Fruit fly (Drosophila melanogaster) whole organism, embryonic: ENCODE data around the gene hgo.
A peak's percentile ranks its signal among the peaks of the same experiment; 100 is the strongest.

Source experiments
- CG12236 ChIP-seq: fragments of 200-800 bp; sonication (Bioruptor generic); optimal IDR thresholded peaks from 2 replicates; lab custom pipeline; 2016; ENCODE audit warnings: missing biosample characterization, missing genetic modification characterization
- CG13894 ChIP-seq: fragments of 200-800 bp; sonication (Bioruptor generic); optimal IDR thresholded peaks from 3 replicates; lab custom pipeline; 2018; ENCODE audit warnings: missing biosample characterization, mild to moderate bottlenecking, missing genetic modification characterization, moderate library complexity
- CG14667 ChIP-seq: fragments of 200-800 bp; sonication (Bioruptor generic); IDR thresholded peaks from 2 replicates; pipeline ENCODE4 v1.3.6; 2022; ENCODE audit warnings: missing biosample characterization, missing genetic modification characterization
- CG14710 ChIP-seq: fragments of 200-800 bp; sonication (Bioruptor generic); optimal IDR thresholded peaks from 3 replicates; lab custom pipeline; 2019; ENCODE audit warnings: missing biosample characterization, mild to moderate bottlenecking, missing genetic modification characterization, moderate library complexity
- CG15514 ChIP-seq: fragments of 200-800 bp; sonication (Bioruptor generic); optimal IDR thresholded peaks from 3 replicates; lab custom pipeline; 2017; ENCODE audit warnings: missing biosample characterization, missing genetic modification characterization, mild to moderate bottlenecking, moderate library complexity, missing genetic modification reagents
- CG16863 ChIP-seq: fragments of 200-800 bp; sonication (Bioruptor generic); optimal IDR thresholded peaks from 3 replicates; lab custom pipeline; 2016; ENCODE audit warnings: missing biosample characterization, missing genetic modification characterization
- CG17359 ChIP-seq: fragments of 200-800 bp; sonication (Bioruptor generic); optimal IDR thresholded peaks from 3 replicates; lab custom pipeline; 2018; ENCODE audit warnings: missing biosample characterization, mild to moderate bottlenecking, missing genetic modification characterization, moderate library complexity
- CG2199 ChIP-seq: fragments of 200-800 bp; sonication (Bioruptor generic); IDR thresholded peaks from 3 replicates; pipeline ENCODE4 v1.3.6; 2022; ENCODE audit warnings: missing biosample characterization, missing genetic modification characterization
- CG3065 ChIP-seq: fragments of 200-800 bp; sonication (Bioruptor generic); optimal IDR thresholded peaks from 2 replicates; lab custom pipeline; 2016; ENCODE audit warnings: missing biosample characterization, missing genetic modification characterization
- CG31365 ChIP-seq: fragments of 200-800 bp; sonication (Bioruptor generic); optimal IDR thresholded peaks from 2 replicates; lab custom pipeline; 2018; ENCODE audit warnings: missing biosample characterization, mild to moderate bottlenecking, missing genetic modification characterization
- CG33557 ChIP-seq: fragments of 200-800 bp; sonication (Bioruptor generic); optimal IDR thresholded peaks from 2 replicates; lab custom pipeline; 2019; ENCODE audit warnings: missing biosample characterization, mild to moderate bottlenecking, missing genetic modification characterization, moderate library complexity
- CG6272 ChIP-seq: fragments of 200-800 bp; sonication (Bioruptor generic); IDR thresholded peaks from 2 replicates; pipeline ENCODE4 v1.3.6; 2022; ENCODE audit warnings: missing biosample characterization, missing genetic modification characterization
- CG6654 ChIP-seq: fragments of 200-800 bp; sonication (Bioruptor generic); optimal IDR thresholded peaks from 2 replicates; lab custom pipeline; 2017; ENCODE audit warnings: missing biosample characterization, mild to moderate bottlenecking, missing genetic modification characterization
- CG6689 ChIP-seq: fragments of 200-800 bp; sonication (Bioruptor generic); IDR thresholded peaks from 2 replicates; pipeline ENCODE4 v1.3.6; 2022; ENCODE audit warnings: missing biosample characterization, missing genetic modification characterization
- CG8478 ChIP-seq: fragments of >200 bp; optimal IDR thresholded peaks from 2 replicates; lab custom pipeline; 2018
- CG8924 ChIP-seq: fragments of 200-800 bp; optimal IDR thresholded peaks from 3 replicates; lab custom pipeline; 2019; ENCODE audit warnings: missing biosample characterization, mild to moderate bottlenecking, missing genetic modification characterization, moderate library complexity
- CG9797 ChIP-seq: fragments of 200-800 bp; sonication (Bioruptor generic); optimal IDR thresholded peaks from 3 replicates; lab custom pipeline; 2018; ENCODE audit warnings: missing biosample characterization, mild to moderate bottlenecking, missing genetic modification characterization
- Dip3 ChIP-seq: fragments of 200-800 bp; sonication (Bioruptor generic); optimal IDR thresholded peaks from 3 replicates; lab custom pipeline; 2016; ENCODE audit warnings: missing biosample characterization, missing genetic modification characterization
- Dref ChIP-seq: fragments of 200-800 bp; sonication (Bioruptor generic); IDR thresholded peaks from 2 replicates; pipeline ENCODE4 v1.3.6; 2022; ENCODE audit warnings: missing biosample characterization, missing genetic modification characterization
- HHEX ChIP-seq: fragments of 200-800 bp; sonication (Bioruptor generic); optimal IDR thresholded peaks from 3 replicates; lab custom pipeline; 2017; ENCODE audit warnings: missing biosample characterization, mild to moderate bottlenecking, missing genetic modification characterization, missing genetic modification reagents
- Hr51 ChIP-seq, 2 experiments: fragments of 200-800 bp; sonication (Bioruptor generic); optimal IDR thresholded peaks; 2 replicates in 1 of 2; 3 replicates in 1 of 2; lab custom pipeline; 2016 to 2018; ENCODE audit warnings: missing biosample characterization in 2 of 2, missing genetic modification characterization in 2 of 2, mild to moderate bottlenecking in 1 of 2, moderate library complexity in 1 of 2
- Lhr ChIP-seq: fragments of 200-800 bp; sonication (Bioruptor generic); optimal IDR thresholded peaks from 3 replicates; lab custom pipeline; 2017; ENCODE audit warnings: mild to moderate bottlenecking, missing biosample characterization, missing genetic modification reagents, missing genetic modification characterization
- MBD-R2 ChIP-seq: fragments of 200-800 bp; sonication (Bioruptor generic); IDR thresholded peaks from 2 replicates; pipeline ENCODE4 v1.3.6; 2022; ENCODE audit warnings: missing biosample characterization, missing genetic modification characterization
- Meics ChIP-seq: fragments of 200-800 bp; sonication (Bioruptor generic); optimal IDR thresholded peaks from 2 replicates; lab custom pipeline; 2017; ENCODE audit warnings: missing biosample characterization, mild to moderate bottlenecking, missing genetic modification characterization
- NC2β ChIP-seq: fragments of 200-800 bp; sonication (Bioruptor generic); optimal IDR thresholded peaks from 2 replicates; lab custom pipeline; 2016; ENCODE audit warnings: missing biosample characterization, missing genetic modification characterization
- Ptx1 ChIP-seq: fragments of 200-800 bp; sonication (Bioruptor generic); IDR thresholded peaks from 2 replicates; pipeline ENCODE4 v1.3.6; 2022; ENCODE audit warnings: missing biosample characterization, missing genetic modification characterization
- Scr ChIP-seq: fragments of 200-800 bp; sonication (Bioruptor generic); IDR thresholded peaks from 2 replicates; pipeline ENCODE4 v1.3.6; 2022; ENCODE audit warnings: missing biosample characterization, missing genetic modification characterization; ENCODE audit not compliant: partially characterized antibody
- amos ChIP-seq: fragments of 200-800 bp; sonication (Bioruptor generic); IDR thresholded peaks from 2 replicates; pipeline ENCODE4 v1.3.6; 2022; ENCODE audit warnings: missing biosample characterization, missing genetic modification characterization; ENCODE audit not compliant: partially characterized antibody
- crp ChIP-seq, 2 experiments: fragments of 200-800 bp; sonication (Bioruptor generic); optimal IDR thresholded peaks; 2 replicates in 1 of 2; 3 replicates in 1 of 2; lab custom pipeline; 2017; ENCODE audit warnings: missing biosample characterization in 2 of 2, missing genetic modification characterization in 2 of 2, mild to moderate bottlenecking in 1 of 2, moderate library complexity in 1 of 2
- dimm ChIP-seq: fragments of 200-800 bp; sonication (Bioruptor generic); IDR thresholded peaks from 2 replicates; pipeline ENCODE4 v1.3.6; 2022; ENCODE audit warnings: missing biosample characterization, missing genetic modification characterization
- fd64A ChIP-seq: fragments of 200-800 bp; sonication (Bioruptor generic); optimal IDR thresholded peaks from 3 replicates; lab custom pipeline; 2018; ENCODE audit warnings: missing biosample characterization, mild to moderate bottlenecking, missing genetic modification characterization
- fu2 ChIP-seq: fragments of 200-800 bp; sonication (Bioruptor generic); optimal IDR thresholded peaks from 2 replicates; lab custom pipeline; 2016; ENCODE audit warnings: missing biosample characterization, missing genetic modification characterization
- gfzf ChIP-seq: fragments of 200-800 bp; sonication (Bioruptor generic); optimal IDR thresholded peaks from 2 replicates; lab custom pipeline; 2016; ENCODE audit warnings: missing biosample characterization, mild to moderate bottlenecking, missing genetic modification characterization, moderate library complexity
- hbn ChIP-seq: fragments of 200-800 bp; sonication (Bioruptor generic); IDR thresholded peaks from 2 replicates; pipeline ENCODE4 v1.3.6; 2022; ENCODE audit warnings: missing biosample characterization, missing genetic modification characterization; ENCODE audit not compliant: partially characterized antibody
- her ChIP-seq: fragments of 200-800 bp; sonication (Bioruptor generic); optimal IDR thresholded peaks from 2 replicates; lab custom pipeline; 2016; ENCODE audit warnings: missing biosample characterization, missing genetic modification characterization
- jing ChIP-seq: fragments of 200-800 bp; sonication (Bioruptor generic); optimal IDR thresholded peaks from 2 replicates; lab custom pipeline; 2018; ENCODE audit warnings: missing biosample characterization, mild to moderate bottlenecking, missing genetic modification characterization
- kni ChIP-seq: fragments of 200-800 bp; sonication (Bioruptor generic); optimal IDR thresholded peaks from 3 replicates; lab custom pipeline; 2017; ENCODE audit warnings: mild to moderate bottlenecking, missing biosample characterization, missing genetic modification reagents, missing genetic modification characterization
- lab ChIP-seq: fragments of 200-800 bp; sonication (Bioruptor generic); optimal IDR thresholded peaks from 3 replicates; lab custom pipeline; 2017; ENCODE audit warnings: missing biosample characterization, missing genetic modification characterization, mild to moderate bottlenecking, moderate library complexity, missing genetic modification reagents
- lola ChIP-seq, 3 experiments: fragments of >200 bp in 2 of 3; fragments of 200-800 bp in 1 of 3; sonication (Bioruptor generic) in 1 of 3; optimal IDR thresholded peaks; 2 replicates each; lab custom pipeline; 2017 to 2019; ENCODE audit warnings: missing biosample characterization in 3 of 3, missing genetic modification characterization in 3 of 3, mild to moderate bottlenecking in 1 of 3, moderate library complexity in 1 of 3
- rib ChIP-seq: fragments of 200-800 bp; sonication (Bioruptor generic); IDR thresholded peaks from 2 replicates; pipeline ENCODE4 v1.3.6; 2022; ENCODE audit warnings: missing biosample characterization, missing genetic modification characterization
- sc ChIP-seq, 3 experiments: fragments of >200 bp in 2 of 3; fragments of 200-800 bp in 1 of 3; sonication (Bioruptor generic) in 1 of 3; optimal IDR thresholded peaks; 2 replicates in 2 of 3; 3 replicates in 1 of 3; lab custom pipeline; 2017; ENCODE audit warnings: mild to moderate bottlenecking in 1 of 3, missing biosample characterization in 1 of 3, missing genetic modification characterization in 1 of 3, missing genetic modification reagents in 1 of 3
- slou ChIP-seq: fragments of 200-800 bp; sonication (Bioruptor generic); optimal IDR thresholded peaks from 3 replicates; lab custom pipeline; 2016; ENCODE audit warnings: missing biosample characterization, missing genetic modification characterization
- so ChIP-seq: fragments of 200-800 bp; sonication (Bioruptor generic); IDR thresholded peaks from 3 replicates; pipeline ENCODE4 v1.3.6; 2022; ENCODE audit warnings: missing biosample characterization, missing genetic modification characterization
- tgo ChIP-seq: fragments of 200-800 bp; sonication (Bioruptor generic); IDR thresholded peaks from 3 replicates; pipeline ENCODE4 v1.3.6; 2022; ENCODE audit warnings: missing biosample characterization, missing genetic modification characterization
- trh ChIP-seq: fragments of 200-800 bp; sonication (Bioruptor generic); optimal IDR thresholded peaks from 2 replicates; lab custom pipeline; 2016; ENCODE audit warnings: missing biosample characterization, missing genetic modification characterization
- tx ChIP-seq: fragments of 200-800 bp; sonication (Bioruptor generic); optimal IDR thresholded peaks from 2 replicates; lab custom pipeline; 2016; ENCODE audit warnings: missing biosample characterization, missing genetic modification characterization
- vnd ChIP-seq: fragments of 200-800 bp; sonication (Bioruptor generic); IDR thresholded peaks from 3 replicates; pipeline ENCODE4 v1.3.6; 2022; ENCODE audit warnings: missing biosample characterization, missing genetic modification characterization; ENCODE audit not compliant: partially characterized antibody

hgo gene

DNA sequence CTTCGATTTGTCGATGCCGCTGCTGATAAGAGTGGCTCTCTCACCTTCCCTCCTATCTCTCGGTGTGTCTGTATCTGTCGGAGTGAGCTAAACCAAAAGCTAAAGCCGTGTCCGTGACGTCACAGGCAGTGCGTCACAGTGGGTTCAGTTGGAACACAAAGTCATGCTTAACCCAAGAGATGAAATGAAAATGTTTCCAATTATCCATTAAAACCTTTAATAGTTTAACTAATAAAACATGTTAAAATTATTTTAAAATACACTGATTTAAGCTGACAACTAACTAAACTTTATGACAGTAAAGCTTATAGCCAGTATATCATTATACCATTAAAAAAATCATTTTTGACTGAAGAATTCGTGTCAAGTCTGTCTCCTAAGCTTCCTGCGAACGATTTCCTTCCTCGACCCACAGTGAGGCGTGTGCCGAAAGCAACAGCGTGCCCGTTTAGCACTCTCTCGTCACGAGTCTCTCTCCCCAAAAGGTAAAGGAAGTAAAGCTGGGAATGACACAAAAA is 23.1 kb upstream of the hgo start, which contains the start of gene Idua (continued):
- TF ChIP-seq Dip3 (GFP tag; lab: Kevin White, UChicago) (peak; percentile 57), CG12236 (GFP tag; lab: Kevin White, UChicago) (no peak), CG6272 (GFP tag; lab: Robert Waterston, UW) (no peak), Lhr (GFP tag; lab: Kevin White, UChicago) (no peak), CG3065 (GFP tag; lab: Kevin White, UChicago) (no peak), CG8478 (lab: Kevin White, UChicago) (no peak), HHEX (GFP tag; lab: Kevin White, UChicago) (peak; percentile 70), dimm (GFP tag; lab: Robert Waterston, UW) (no peak), NC2β (no peak), kni (GFP tag; lab: Kevin White, UChicago) (no peak), lab (GFP tag; lab: Kevin White, UChicago) (no peak), sc (optimal IDR thresholded peaks at IDR 0.05; lab: Kevin White, UChicago) (no peak), sc (GFP tag; optimal IDR thresholded peaks at IDR 0.05; lab: Kevin White, UChicago) (peak; percentile 17), tx (GFP tag; lab: Kevin White, UChicago) (no peak), amos (GFP tag; lab: Robert Waterston, UW) (no peak), CG8924 (tag; lab: Kevin White, UChicago) (peak; percentile 81), CG31365 (no peak), Meics (GFP tag; lab: Kevin White, UChicago) (peak; percentile 93), CG33557 (GFP tag; lab: Kevin White, UChicago) (no peak), her (GFP tag; lab: Kevin White, UChicago) (no peak), jing (no peak), CG2199 (no peak), tgo (peak; percentile 57), lola (GFP tag; optimal IDR thresholded peaks at IDR 0.05; lab: Kevin White, UChicago) (peak in 1 of 3 experiments; percentile 36), CG13894 (tag; lab: Kevin White, UChicago) (peak; percentile 22), hbn (GFP tag; lab: Robert Waterston, UW) (no peak), fu2 (GFP tag; lab: Kevin White, UChicago) (no peak), so (GFP tag; lab: Robert Waterston, UW) (peak; percentile 61; the same call in 1 of the 3 replicates), CG6689 (peak; percentile 74), CG17359 (tag; lab: Kevin White, UChicago) (peak; percentile 69), vnd (no peak)
- TF ChIP-seq, all 482 proteins: peak for 217

dm6 chr2L:11113714-11114113 is 22.5 kb upstream of the hgo start, which contains the start of gene Gr32a:
TSS of gene Gr32a (plus strand) at chr2L:11114014.
- no peak for TF ChIP-seq trh
- TF ChIP-seq CG16863 (GFP tag; lab: Kevin White, UChicago) = no peak
- no peak for TF ChIP-seq Ptx1 (GFP tag; lab: Robert Waterston, UW)
- TF ChIP-seq CG14667 (GFP tag; lab: Robert Waterston, UW) = no peak
- no peak for TF ChIP-seq Hr51 (GFP tag; optimal IDR thresholded peaks at IDR 0.05; lab: Kevin White, UChicago)
- TF ChIP-seq, all 482 proteins: peak for 0

dm6 chr2L:11119966-11120517 is 16.2 kb upstream of the hgo start, which contains the start of gene CG6230:
TSS of gene CG6230 (minus strand) at chr2L:11120319.
- peak; percentile 18 for TF ChIP-seq gfzf
- TF ChIP-seq CG6654 = no peak
- peak; percentile 18 for TF ChIP-seq CG9797
- TF ChIP-seq crp (GFP tag; optimal IDR thresholded peaks at IDR 0.05; lab: Kevin White, UChicago) = peak; percentile 31 to 91
- TF ChIP-seq MBD-R2 (GFP tag; lab: Robert Waterston, UW) = peak; percentile 88
- TF ChIP-seq CG14710 (tag; lab: Kevin White, UChicago) = peak; percentile 3
- TF ChIP-seq Scr = peak; percentile 70
- TF ChIP-seq amos (GFP tag; lab: Robert Waterston, UW) = peak; percentile 71
- TF ChIP-seq Dref = peak; percentile 86
- no peak for TF ChIP-seq fd64A (GFP tag; lab: Kevin White, UChicago)
- no peak for TF ChIP-seq slou (GFP tag; lab: Kevin White, UChicago)
- no peak for TF ChIP-seq rib (GFP tag; lab: Robert Waterston, UW)
- peak; percentile 16 for TF ChIP-seq CG15514 (GFP tag; lab: Kevin White, UChicago)
